Fruit fly (Drosophila melanogaster) whole organism, larva: ENCODE data around the gene CG15891.

ENCODE experiments used
- noc ChIP-seq: fragments of 200-800 bp; sonication (Bioruptor generic); optimal IDR thresholded peaks from 3 replicates; lab custom pipeline; 2019; ENCODE audit warnings: missing biosample characterization, mild to moderate bottlenecking, missing genetic modification characterization, moderate library complexity

CG15891 gene

DNA sequence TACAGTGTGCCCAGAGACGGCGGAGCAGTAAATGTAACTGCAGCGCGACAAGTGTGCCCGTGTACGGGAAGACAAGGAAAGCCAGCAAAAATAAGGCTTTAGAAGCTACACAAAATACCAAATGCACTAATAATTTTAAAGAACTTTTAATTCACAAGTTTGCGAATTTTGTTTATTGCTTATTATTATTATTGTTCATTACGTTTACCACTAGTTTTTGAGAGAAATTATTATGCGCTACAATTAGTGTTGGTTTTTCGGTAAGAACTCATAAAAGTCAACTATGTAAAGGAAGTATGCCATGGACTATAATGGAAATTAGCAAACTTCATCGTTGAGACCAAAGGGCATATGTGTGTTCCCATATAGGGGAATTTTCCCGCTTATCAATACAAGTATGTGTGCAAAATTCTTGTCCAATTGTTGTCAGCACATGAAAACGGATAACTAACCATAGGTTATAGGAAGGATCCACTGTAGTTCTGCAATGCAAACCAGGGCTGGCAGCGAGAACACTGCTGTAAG lies 27.9 kb downstream of the CG15891 start, which contains the start of gene schlank:
Gene schlank, minus strand, starts transcription at position 42 of the 525 bp plus-strand sequence.
- no peak for TF ChIP-seq noc (tag; lab: Kevin White, UChicago)

DNA sequence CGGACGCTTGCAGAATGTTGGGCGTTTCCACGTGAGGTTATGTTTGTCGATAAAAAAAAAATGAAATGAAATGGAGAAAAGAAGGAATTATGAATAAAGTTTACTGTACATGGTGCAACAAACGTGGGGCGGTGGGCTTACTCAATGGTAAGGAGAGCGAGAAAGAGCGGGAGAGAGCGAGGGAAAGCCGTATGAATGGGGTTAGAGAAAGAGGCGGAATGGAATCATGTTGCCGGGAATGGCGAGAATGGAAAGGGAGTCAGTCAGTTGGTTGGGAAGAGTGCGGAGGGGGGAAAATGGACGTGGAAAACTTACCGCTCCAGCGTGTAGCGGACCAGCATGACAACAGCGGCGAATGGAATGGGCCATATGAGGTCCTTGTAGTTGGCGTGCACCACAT lies 29.1 kb downstream of the CG15891 start:
- TF ChIP-seq noc (tag; lab: Kevin White, UChicago), result no peak

dm6 chrX:6265456-6265877 lies 29.7 kb downstream of the CG15891 start:
- TF ChIP-seq noc (tag; lab: Kevin White, UChicago), result peak; percentile 96

DNA sequence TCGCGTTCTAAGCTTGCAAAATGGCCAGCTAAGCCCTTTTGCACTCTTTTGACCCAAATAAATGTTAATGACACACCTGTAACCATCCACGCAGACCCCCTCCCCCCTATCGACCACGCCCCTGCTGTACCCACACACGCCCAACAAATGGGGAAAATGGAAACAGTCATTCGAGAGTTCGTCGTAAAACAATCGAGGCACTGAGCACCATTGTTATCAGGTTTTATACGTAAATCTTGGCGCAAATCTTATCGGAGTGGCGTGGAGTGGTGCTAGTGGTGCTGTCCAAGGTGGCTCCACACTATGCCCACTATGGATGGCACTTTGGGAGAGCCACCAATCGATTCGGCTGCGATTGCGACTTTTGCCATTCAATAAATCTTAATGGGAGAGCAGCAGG lies 30.7 kb downstream of the CG15891 start:
- TF ChIP-seq noc (tag; lab: Kevin White, UChicago), result peak; percentile 57

- peak; percentile 78 for TF ChIP-seq noc (tag; lab: Kevin White, UChicago)
Observed at dm6 chrX:6263614-6264130, 31.5 kb downstream of the CG15891 start.

- no peak for TF ChIP-seq noc (tag; lab: Kevin White, UChicago)
Observed at dm6 chrX:6260900-6261299, 34.2 kb downstream of the CG15891 start, which contains the start of gene Josd. Gene Josd (plus strand): TSS chrX:6261169.

dm6 chrX:6259696-6260095 lies 35.4 kb downstream of the CG15891 start:
- no peak for TF ChIP-seq noc (tag; lab: Kevin White, UChicago)

- TF ChIP-seq noc (tag; lab: Kevin White, UChicago), result peak; percentile 38
Observed at dm6 chrX:6255414-6255915, 39.7 kb downstream of the CG15891 start, which contains the start of the genes Rbcn-3A and Spx. Gene Rbcn-3A (minus strand): TSS chrX:6255487. Gene Spx (plus strand): TSS chrX:6255822.

dm6 chrX:6254617-6255349 lies 40.4 kb downstream of the CG15891 start:
- no peak for TF ChIP-seq noc (tag; lab: Kevin White, UChicago)

- no peak for TF ChIP-seq noc (tag; lab: Kevin White, UChicago)
Observed at dm6 chrX:6253701-6254100, 41.4 kb downstream of the CG15891 start.

- TF ChIP-seq noc (tag; lab: Kevin White, UChicago), result no peak
Observed at dm6 chrX:6252897-6253540, 42.1 kb downstream of the CG15891 start.
